Worm (Caenorhabditis elegans): Measurements from ENCODE around the gene F54D5.24.

ce11 chrII:11536505-11536904 is 19.2 kb upstream of the F54D5.24 start:
- TF ChIP-seq nhr-28 (tag; optimal IDR thresholded peaks at IDR 0.05) (no peak), elt-2 (tag; optimal IDR thresholded peaks at IDR 0.05) (no peak), nhr-237 (tag; optimal IDR thresholded peaks at IDR 0.05) (no peak), snpc-4 (tag; optimal IDR thresholded peaks at IDR 0.05) (no peak), nhr-77 (tag; optimal IDR thresholded peaks at IDR 0.05) (no peak), sea-2 (GFP tag; optimal IDR thresholded peaks at IDR 0.05) (no peak), pqm-1 (tag; optimal IDR thresholded peaks at IDR 0.05) (no peak), skn-1 (tag; optimal IDR thresholded peaks at IDR 0.05) (no peak)
